Worm (Caenorhabditis elegans) whole organism, L4 larva: ENCODE measurements around the gene dpff-1.

ENCODE experiments used
- nhr-10 ChIP-seq: fragments of 150-350 bp; optimal IDR thresholded peaks from 2 replicates; lab custom pipeline; 2014; ENCODE audit warnings: missing biosample characterization, missing genetic modification characterization
- skn-1 ChIP-seq: fragments of 150-350 bp; optimal IDR thresholded peaks from 2 replicates; lab custom pipeline; 2014; ENCODE audit warnings: missing biosample characterization, missing genetic modification characterization

ce11 chrIII:5921067-5921678 lies 15.0 kb upstream of the dpff-1 start:
- no peak for TF ChIP-seq skn-1
- no peak for TF ChIP-seq nhr-10
